Worm (Caenorhabditis elegans): ENCODE results near the gene K08H2.3.

DNA sequence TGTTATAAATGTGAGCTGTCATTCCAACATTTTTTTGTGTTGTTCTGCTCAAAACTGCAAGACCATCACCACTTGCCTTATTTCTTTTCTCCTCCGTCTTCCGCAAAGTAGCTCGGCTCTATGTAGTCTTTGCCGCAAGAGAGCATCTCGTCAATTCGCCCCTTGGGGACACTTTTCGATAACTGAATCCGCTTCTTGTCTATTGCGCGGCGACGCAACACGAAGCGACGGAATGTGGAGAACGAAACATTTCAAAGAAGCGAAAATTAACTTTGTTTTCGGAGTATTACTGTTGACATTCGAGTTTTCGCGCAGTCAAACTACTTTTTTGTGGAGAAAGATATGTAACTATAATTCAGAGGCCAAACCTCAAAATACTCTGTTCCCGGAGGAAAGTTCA lies 39.1 kb upstream of the K08H2.3 start:
- no peak for TF ChIP-seq T22C8.4 (GFP tag; IDR thresholded peaks at IDR 0.05)
- TF ChIP-seq flt-1 (GFP tag; IDR thresholded peaks at IDR 0.05) = no peak
- no peak for TF ChIP-seq med-1 (GFP tag; optimal IDR thresholded peaks at IDR 0.05; ENCODE audit: insufficient read depth)
- no peak for TF ChIP-seq ref-1 (GFP tag; conservative IDR thresholded peaks at IDR 0.05)
- no peak for TF ChIP-seq cog-1 (tag; optimal IDR thresholded peaks at IDR 0.05)
- TF ChIP-seq tab-1 (GFP tag; IDR thresholded peaks at IDR 0.05) = no peak
- no peak for TF ChIP-seq ztf-23 (GFP tag; IDR thresholded peaks at IDR 0.05)
- no peak for TF ChIP-seq ztf-29 (GFP tag; IDR thresholded peaks at IDR 0.05)
- no peak for TF ChIP-seq klf-2 (GFP tag; conservative IDR thresholded peaks at IDR 0.05)
